Fruit fly (Drosophila melanogaster): ENCODE measurements around the gene tll.

tll gene

DNA sequence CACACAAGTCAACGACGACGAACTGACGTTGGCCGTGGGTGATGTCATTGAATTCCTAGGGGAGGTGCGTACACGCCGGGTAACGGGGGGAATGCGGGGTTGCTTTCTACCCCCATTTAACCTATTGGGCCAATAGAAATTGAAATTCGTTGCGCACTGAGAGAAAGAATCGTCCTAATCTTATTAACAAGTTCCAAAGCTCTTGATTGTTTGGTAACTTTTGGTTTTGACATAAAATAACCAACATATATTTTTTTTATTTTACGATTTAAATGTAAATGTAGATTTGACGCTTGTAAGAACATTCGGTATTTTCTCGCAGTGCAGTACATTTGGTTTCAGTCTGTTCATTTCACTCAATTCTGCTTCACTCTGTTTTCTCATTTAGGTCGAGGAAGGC, 34.9 kb upstream of the tll start (continued):
- TF ChIP-seq onecut (GFP tag; IDR thresholded peaks at IDR 0.05) (peak; percentile 76), YL-1 (GFP tag; optimal IDR thresholded peaks at IDR 0.05) (peak; percentile 10), ap (GFP tag; IDR thresholded peaks at IDR 0.05) (peak; percentile 79), CG3407 (GFP tag; optimal IDR thresholded peaks at IDR 0.05) (peak; percentile 78), emc (GFP tag; optimal IDR thresholded peaks at IDR 0.05) (no peak), CG10565 (GFP tag; optimal IDR thresholded peaks at IDR 0.05) (no peak), CG4282 (GFP tag; optimal IDR thresholded peaks at IDR 0.05) (no peak), phol (tag; optimal IDR thresholded peaks at IDR 0.05) (peak; percentile 88), NC2α (GFP tag; optimal IDR thresholded peaks at IDR 0.05) (peak; percentile 65), B-H1 (GFP tag; IDR thresholded peaks at IDR 0.05) (peak; percentile 74; the same call in 2 of the 3 replicates), CG7271 (tag; optimal IDR thresholded peaks at IDR 0.05) (no peak), CG16815 (GFP tag; optimal IDR thresholded peaks at IDR 0.05) (peak; percentile 82), ham (GFP tag; IDR thresholded peaks at IDR 0.05) (peak; percentile 50; the same call in 1 of the 2 replicates), peb (GFP tag; IDR thresholded peaks at IDR 0.05) (peak; percentile 63; the same call in 1 of the 2 replicates), CG8281 (tag; optimal IDR thresholded peaks at IDR 0.05) (peak; percentile 67), grn (GFP tag; optimal IDR thresholded peaks at IDR 0.05) (peak; percentile 15), Ptx1 (GFP tag; IDR thresholded peaks at IDR 0.05) (peak; percentile 82), CG3847 (GFP tag; IDR thresholded peaks at IDR 0.05) (peak; percentile 74), pho (GFP tag; optimal IDR thresholded peaks at IDR 0.05) (peak; percentile 74), CG2875 (GFP tag; optimal IDR thresholded peaks at IDR 0.05) (peak; percentile 73), CG9215 (GFP tag; IDR thresholded peaks at IDR 0.05) (peak; percentile 11; the same call in 1 of the 2 replicates), MBD-R2 (GFP tag; IDR thresholded peaks at IDR 0.05) (peak; percentile 46; the same call in 1 of the 2 replicates), wor (GFP tag; IDR thresholded peaks at IDR 0.05) (peak; percentile 73), CG13775 (GFP tag; optimal IDR thresholded peaks at IDR 0.05) (peak; percentile 80), crp (GFP tag; optimal IDR thresholded peaks at IDR 0.05) (peak in 1 of 2 experiments; percentile 38), CrebB (tag; optimal IDR thresholded peaks at IDR 0.05) (peak; percentile 70), kah (GFP tag; optimal IDR thresholded peaks at IDR 0.05) (peak; percentile 28), Atf-2 (GFP tag; optimal IDR thresholded peaks at IDR 0.05) (peak; percentile 77), CG6254 (GFP tag; optimal IDR thresholded peaks at IDR 0.05) (peak; percentile 87), caup (GFP tag; optimal IDR thresholded peaks at IDR 0.05; ENCODE audit: severe bottlenecking) (peak; percentile 73), Fer2 (tag; optimal IDR thresholded peaks at IDR 0.05) (peak; percentile 37), knrl (GFP tag; IDR thresholded peaks at IDR 0.05; ENCODE audit: partially characterized antibody) (no peak), al (GFP tag; IDR thresholded peaks at IDR 0.05) (peak; percentile 5; the same call in 1 of the 2 replicates), Lpt (GFP tag; optimal IDR thresholded peaks at IDR 0.05) (no peak), Nf-YC (tag; optimal IDR thresholded peaks at IDR 0.05) (peak; percentile 79), CG2202 (tag; optimal IDR thresholded peaks at IDR 0.05) (peak; percentile 84), Mrtf (GFP tag; IDR thresholded peaks at IDR 0.05) (peak; percentile 58; the same call in 1 of the 3 replicates), Mad (GFP tag; optimal IDR thresholded peaks at IDR 0.05) (peak; percentile 69), h (optimal IDR thresholded peaks at IDR 0.05) (no peak), Hmx (GFP tag; optimal IDR thresholded peaks at IDR 0.05) (peak; percentile 59), Lim3 (GFP tag; IDR thresholded peaks at IDR 0.05) (no peak), lilli (GFP tag; optimal IDR thresholded peaks at IDR 0.05) (peak; percentile 89), nerfin-1 (tag; optimal IDR thresholded peaks at IDR 0.05) (peak; percentile 83), CG6689 (GFP tag; IDR thresholded peaks at IDR 0.05) (peak; percentile 69), corto (GFP tag; optimal IDR thresholded peaks at IDR 0.05) (peak; percentile 21), Bteb2 (GFP tag; optimal IDR thresholded peaks at IDR 0.05) (peak; percentile 83), CG18011 (GFP tag; optimal IDR thresholded peaks at IDR 0.05) (peak; percentile 59), CG2199 (GFP tag; IDR thresholded peaks at IDR 0.05) (0 out of 3 replicates have a peak, but pooled peaks have one; percentile 62), CG30431 (GFP tag; optimal IDR thresholded peaks at IDR 0.05) (peak; percentile 79), Gsc (GFP tag; IDR thresholded peaks at IDR 0.05) (0 out of 2 replicates have a peak, but pooled peaks have one; percentile 25), Sox100B (GFP tag; optimal IDR thresholded peaks at IDR 0.05) (peak; percentile 74)
